Worm (Caenorhabditis elegans) whole organism, L4 larva: Measurements from ENCODE around the gene piit-1.

Source experiments
- F49E8.2 ChIP-seq: sonication (generic microtip); optimal IDR thresholded peaks from 2 replicates; lab custom pipeline; 2016; ENCODE audit warnings: missing compliant biosample characterization, mild to moderate bottlenecking, missing genetic modification characterization, borderline replicate concordance
- fkh-10 ChIP-seq: fragments of 150-350 bp; optimal IDR thresholded peaks from 2 replicates; lab custom pipeline; 2014; ENCODE audit warnings: missing biosample characterization, missing genetic modification reagents, missing genetic modification characterization
- lin-13 ChIP-seq: fragments of 150-350 bp; optimal IDR thresholded peaks from 2 replicates; lab custom pipeline; 2014; ENCODE audit warnings: missing biosample characterization, missing genetic modification reagents, missing genetic modification characterization

DNA sequence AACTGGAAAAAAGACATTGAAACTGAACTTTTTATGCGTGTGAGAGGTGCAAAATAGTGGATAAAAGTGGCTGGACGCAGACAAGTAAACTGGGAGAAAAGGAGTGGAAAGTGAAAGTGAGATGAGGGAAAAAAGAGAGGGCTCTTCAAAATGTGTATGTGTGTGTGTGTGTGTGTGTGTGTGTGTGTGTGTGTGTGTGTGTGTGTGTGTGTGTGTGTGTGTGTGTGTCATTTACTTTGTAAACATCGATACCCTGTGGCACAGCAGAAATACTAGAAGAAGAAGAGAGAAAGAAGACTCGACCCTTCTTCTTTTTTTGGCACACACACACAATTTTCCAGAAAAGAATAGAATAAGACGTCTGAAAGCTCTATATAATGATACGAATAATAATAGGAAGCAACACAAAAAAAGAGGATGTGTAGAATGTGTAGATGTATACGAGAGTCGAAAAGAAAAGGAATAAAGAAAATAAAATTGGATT is 28.7 kb upstream of the piit-1 start:
- no peak for TF ChIP-seq fkh-10 (GFP tag; lab: Kevin White, UChicago)
- TF ChIP-seq lin-13, result no peak
- no peak for TF ChIP-seq F49E8.2 (tag; lab: Kevin White, UChicago)
